Worm (Caenorhabditis elegans) whole organism, midembryonic: ENCODE measurements around the gene skr-8.

Experiments used
- cog-1 ChIP-seq: sonication (generic microtip); optimal IDR thresholded peaks from 2 replicates; lab custom pipeline; 2016; ENCODE audit warnings: missing genetic modification characterization, missing compliant biosample characterization
- flt-1 ChIP-seq: fragments of 200-800 bp; sonication (Bioruptor generic); IDR thresholded peaks from 2 replicates; pipeline ENCODE4 v1.3.6; 2022; ENCODE audit warnings: missing genetic modification characterization, missing compliant biosample characterization
- klf-2 ChIP-seq: fragments of 200-800 bp; sonication (Bioruptor generic); conservative IDR thresholded peaks from 2 replicates; pipeline ENCODE4 v1.3.6; 2022; ENCODE audit warnings: missing genetic modification reagents, missing genetic modification characterization, missing compliant biosample characterization
- med-1 ChIP-seq: sonication (generic microtip); optimal IDR thresholded peaks from 2 replicates; lab custom pipeline; 2017; ENCODE audit warnings: missing genetic modification characterization, mild to moderate bottlenecking, missing compliant biosample characterization, antibody characterized with exemption, missing genetic modification reagents; ENCODE audit not compliant: insufficient read depth
- tab-1 ChIP-seq: fragments of 200-800 bp; sonication (Bioruptor generic); IDR thresholded peaks from 2 replicates; pipeline ENCODE4 v1.3.6; 2022; ENCODE audit warnings: missing genetic modification characterization, missing compliant biosample characterization
- ztf-23 ChIP-seq: fragments of 200-800 bp; sonication (Bioruptor generic); IDR thresholded peaks from 2 replicates; pipeline ENCODE4 v1.3.6; 2022; ENCODE audit warnings: missing genetic modification reagents, missing genetic modification characterization, missing compliant biosample characterization
- ztf-29 ChIP-seq: fragments of 200-800 bp; sonication (Bioruptor generic); IDR thresholded peaks from 2 replicates; pipeline ENCODE4 v1.3.6; 2022; ENCODE audit warnings: missing genetic modification reagents, missing genetic modification characterization, missing compliant biosample characterization

DNA sequence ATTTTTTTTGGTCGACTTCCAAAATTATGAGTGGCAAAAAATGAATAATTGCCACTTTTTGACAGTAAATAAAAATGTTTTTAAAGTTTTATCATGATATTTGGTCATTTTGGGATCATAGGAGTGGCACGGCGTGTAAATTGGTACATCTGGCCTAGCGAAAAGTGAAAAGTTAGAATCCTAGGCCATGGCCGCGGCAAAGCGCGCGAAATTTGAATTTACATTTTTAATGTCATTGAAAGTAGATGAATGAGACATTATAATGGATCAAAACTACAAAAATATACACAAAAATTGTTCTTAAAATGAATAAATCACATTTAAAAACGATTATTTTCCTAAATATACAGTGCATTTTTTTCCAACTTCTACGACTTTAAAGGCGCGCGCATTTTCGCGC, 39.1 kb downstream of the skr-8 start:
- no peak for TF ChIP-seq med-1
- no peak for TF ChIP-seq ztf-29 (GFP tag; lab: Robert Waterston, UW)
- TF ChIP-seq flt-1 (GFP tag; lab: Robert Waterston, UW) = no peak
- no peak for TF ChIP-seq cog-1 (tag; lab: Kevin White, UChicago)
- no peak for TF ChIP-seq ztf-23
- TF ChIP-seq klf-2 (GFP tag; lab: Robert Waterston, UW) = no peak
- TF ChIP-seq tab-1 = no peak
